Fruit fly (Drosophila melanogaster) whole organism, embryonic: ENCODE results near the gene CG31898.

Experiments used
- Atf6 ChIP-seq: fragments of 200-800 bp; sonication (Bioruptor generic); IDR thresholded peaks from 2 replicates; pipeline ENCODE4 v1.3.6; 2022; ENCODE audit warnings: missing biosample characterization, missing genetic modification characterization
- Bgb ChIP-seq: fragments of 200-800 bp; sonication (Bioruptor generic); IDR thresholded peaks from 2 replicates; pipeline ENCODE4 v1.3.6; 2022; ENCODE audit warnings: missing biosample characterization, missing genetic modification characterization; ENCODE audit not compliant: partially characterized antibody
- CG11723 ChIP-seq: fragments of 200-800 bp; sonication (Bioruptor generic); optimal IDR thresholded peaks from 2 replicates; lab custom pipeline; 2017; ENCODE audit warnings: missing biosample characterization, mild to moderate bottlenecking, missing genetic modification characterization
- CG12391 ChIP-seq: fragments of 200-800 bp; sonication (Bioruptor generic); optimal IDR thresholded peaks from 3 replicates; lab custom pipeline; 2018; ENCODE audit warnings: missing biosample characterization, mild to moderate bottlenecking, missing genetic modification characterization, moderate library complexity
- CG12744 ChIP-seq: fragments of 200-800 bp; sonication (Bioruptor generic); optimal IDR thresholded peaks from 2 replicates; lab custom pipeline; 2016; ENCODE audit warnings: missing biosample characterization, missing genetic modification characterization
- CG13123 ChIP-seq: fragments of 200-800 bp; sonication (Bioruptor generic); optimal IDR thresholded peaks from 2 replicates; lab custom pipeline; 2016; ENCODE audit warnings: missing biosample characterization, missing genetic modification characterization
- CG14860 ChIP-seq: fragments of 200-800 bp; sonication (Bioruptor generic); IDR thresholded peaks from 3 replicates; pipeline ENCODE4 v1.3.6; 2022; ENCODE audit warnings: missing biosample characterization, missing genetic modification characterization; ENCODE audit not compliant: partially characterized antibody
- CG15601 ChIP-seq: fragments of 200-800 bp; sonication (Bioruptor generic); optimal IDR thresholded peaks from 3 replicates; lab custom pipeline; 2019; ENCODE audit warnings: missing biosample characterization, mild to moderate bottlenecking, missing genetic modification characterization, moderate library complexity
- CG1603 ChIP-seq: fragments of 200-800 bp; sonication (Bioruptor generic); optimal IDR thresholded peaks from 2 replicates; lab custom pipeline; 2019; ENCODE audit warnings: missing biosample characterization, mild to moderate bottlenecking, missing genetic modification characterization, moderate library complexity
- CG16813 ChIP-seq: fragments of 200-800 bp; sonication (Bioruptor generic); IDR thresholded peaks from 3 replicates; pipeline ENCODE4 v1.3.6; 2022; ENCODE audit warnings: missing biosample characterization, missing genetic modification characterization; ENCODE audit not compliant: partially characterized antibody
- CG31224 ChIP-seq: fragments of 200-800 bp; sonication (Bioruptor generic); IDR thresholded peaks from 2 replicates; pipeline ENCODE4 v1.3.6; 2022; ENCODE audit warnings: missing biosample characterization, missing genetic modification characterization
- CG31365 ChIP-seq: fragments of 200-800 bp; sonication (Bioruptor generic); optimal IDR thresholded peaks from 2 replicates; lab custom pipeline; 2018; ENCODE audit warnings: missing biosample characterization, mild to moderate bottlenecking, missing genetic modification characterization
- CG31441 ChIP-seq: fragments of 200-800 bp; sonication (Bioruptor generic); IDR thresholded peaks from 2 replicates; pipeline ENCODE4 v1.3.6; 2022; ENCODE audit warnings: missing biosample characterization, missing genetic modification characterization
- CG33557 ChIP-seq: fragments of 200-800 bp; sonication (Bioruptor generic); optimal IDR thresholded peaks from 2 replicates; lab custom pipeline; 2019; ENCODE audit warnings: missing biosample characterization, mild to moderate bottlenecking, missing genetic modification characterization, moderate library complexity
- CG34422 ChIP-seq: fragments of 200-800 bp; sonication (Bioruptor generic); IDR thresholded peaks from 3 replicates; pipeline ENCODE4 v1.3.6; 2022; ENCODE audit warnings: missing biosample characterization, missing genetic modification characterization
- CG4854 ChIP-seq: fragments of 200-800 bp; sonication (Bioruptor generic); optimal IDR thresholded peaks from 2 replicates; lab custom pipeline; 2016; ENCODE audit warnings: missing biosample characterization, missing genetic modification characterization, inconsistent platforms
- CG6254 ChIP-seq: fragments of 200-800 bp; sonication (Bioruptor generic); optimal IDR thresholded peaks from 3 replicates; lab custom pipeline; 2017; ENCODE audit warnings: mild to moderate bottlenecking, missing biosample characterization, missing genetic modification reagents, missing genetic modification characterization
- CG7271 ChIP-seq: fragments of 200-800 bp; sonication (Bioruptor generic); optimal IDR thresholded peaks from 2 replicates; lab custom pipeline; 2018; ENCODE audit warnings: missing biosample characterization, mild to moderate bottlenecking, missing genetic modification characterization, moderate library complexity
- CG7839 ChIP-seq: fragments of 200-800 bp; sonication (Bioruptor generic); optimal IDR thresholded peaks from 3 replicates; lab custom pipeline; 2018; ENCODE audit warnings: missing biosample characterization, mild to moderate bottlenecking, missing genetic modification characterization, moderate library complexity
- CG9797 ChIP-seq: fragments of 200-800 bp; sonication (Bioruptor generic); optimal IDR thresholded peaks from 3 replicates; lab custom pipeline; 2018; ENCODE audit warnings: missing biosample characterization, mild to moderate bottlenecking, missing genetic modification characterization
- Dip2 ChIP-seq: fragments of 200-800 bp; sonication (Bioruptor generic); IDR thresholded peaks from 2 replicates; pipeline ENCODE4 v1.3.6; 2022; ENCODE audit warnings: missing biosample characterization, missing genetic modification characterization
- Doc3 ChIP-seq: fragments of 200-800 bp; sonication (Bioruptor generic); IDR thresholded peaks from 3 replicates; pipeline ENCODE4 v1.3.6; 2022; ENCODE audit warnings: missing biosample characterization, missing genetic modification characterization; ENCODE audit not compliant: partially characterized antibody
- Ets97D ChIP-seq: fragments of 200-800 bp; sonication (Bioruptor generic); optimal IDR thresholded peaks from 3 replicates; lab custom pipeline; 2016; ENCODE audit warnings: missing biosample characterization, missing genetic modification characterization
- Gug ChIP-seq: fragments of 200-800 bp; sonication (Bioruptor generic); IDR thresholded peaks from 4 replicates; pipeline ENCODE4 v1.3.6; 2022; ENCODE audit warnings: missing biosample characterization, missing genetic modification characterization
- Hr51 ChIP-seq, 2 experiments: fragments of 200-800 bp; sonication (Bioruptor generic); optimal IDR thresholded peaks; 2 replicates in 1 of 2; 3 replicates in 1 of 2; lab custom pipeline; 2016 to 2018; ENCODE audit warnings: missing biosample characterization in 2 of 2, missing genetic modification characterization in 2 of 2, mild to moderate bottlenecking in 1 of 2, moderate library complexity in 1 of 2
- Hsf ChIP-seq: fragments of 200-800 bp; sonication (Bioruptor generic); optimal IDR thresholded peaks from 3 replicates; lab custom pipeline; 2016; ENCODE audit warnings: missing biosample characterization, missing genetic modification characterization
- Lhr ChIP-seq: fragments of 200-800 bp; sonication (Bioruptor generic); optimal IDR thresholded peaks from 3 replicates; lab custom pipeline; 2017; ENCODE audit warnings: mild to moderate bottlenecking, missing biosample characterization, missing genetic modification reagents, missing genetic modification characterization
- Optix ChIP-seq: fragments of 200-800 bp; sonication (Bioruptor generic); IDR thresholded peaks from 3 replicates; pipeline ENCODE4 v1.3.6; 2022; ENCODE audit warnings: missing biosample characterization, missing genetic modification characterization
- Sry-δ ChIP-seq: fragments of 200-800 bp; sonication (Bioruptor generic); optimal IDR thresholded peaks from 2 replicates; lab custom pipeline; 2016; ENCODE audit warnings: missing biosample characterization, missing genetic modification characterization
- Vsx1 ChIP-seq: fragments of 200-800 bp; sonication (Bioruptor generic); optimal IDR thresholded peaks from 2 replicates; lab custom pipeline; 2017; ENCODE audit warnings: missing biosample characterization, mild to moderate bottlenecking, missing genetic modification characterization, missing genetic modification reagents
- YL-1 ChIP-seq: fragments of 200-800 bp; sonication (Bioruptor generic); optimal IDR thresholded peaks from 3 replicates; lab custom pipeline; 2017; ENCODE audit warnings: missing biosample characterization, mild to moderate bottlenecking, missing genetic modification characterization
- cg ChIP-seq: fragments of 200-800 bp; sonication (Bioruptor generic); optimal IDR thresholded peaks from 3 replicates; lab custom pipeline; 2019; ENCODE audit warnings: missing biosample characterization, mild to moderate bottlenecking, missing genetic modification characterization, moderate library complexity
- dm ChIP-seq: fragments of 200-800 bp; sonication (Bioruptor generic); optimal IDR thresholded peaks from 3 replicates; lab custom pipeline; 2016; ENCODE audit warnings: missing biosample characterization, missing genetic modification characterization
- gcm ChIP-seq: fragments of 200-800 bp; sonication (Bioruptor generic); optimal IDR thresholded peaks from 2 replicates; lab custom pipeline; 2019; ENCODE audit warnings: missing biosample characterization, mild to moderate bottlenecking, missing genetic modification characterization, moderate library complexity
- gem ChIP-seq: fragments of 200-800 bp; sonication (Bioruptor generic); optimal IDR thresholded peaks from 2 replicates; lab custom pipeline; 2019; ENCODE audit warnings: missing biosample characterization, mild to moderate bottlenecking, missing genetic modification characterization, moderate library complexity
- gt ChIP-seq: fragments of 200-800 bp; sonication (Bioruptor generic); IDR thresholded peaks from 2 replicates; pipeline ENCODE4 v1.3.6; 2022; ENCODE audit warnings: missing biosample characterization, missing genetic modification characterization
- hb ChIP-seq: fragments of 200-800 bp; sonication (Bioruptor generic); IDR thresholded peaks from 3 replicates; pipeline ENCODE4 v1.3.6; 2022; ENCODE audit warnings: missing biosample characterization, missing genetic modification characterization; ENCODE audit not compliant: partially characterized antibody
- kay ChIP-seq: fragments of 200-800 bp; sonication (Bioruptor generic); optimal IDR thresholded peaks from 2 replicates; lab custom pipeline; 2016; ENCODE audit warnings: missing biosample characterization, missing genetic modification characterization
- kni ChIP-seq: fragments of 200-800 bp; sonication (Bioruptor generic); optimal IDR thresholded peaks from 3 replicates; lab custom pipeline; 2017; ENCODE audit warnings: mild to moderate bottlenecking, missing biosample characterization, missing genetic modification reagents, missing genetic modification characterization
- nom ChIP-seq: fragments of 200-800 bp; sonication (Bioruptor generic); optimal IDR thresholded peaks from 2 replicates; lab custom pipeline; 2017; ENCODE audit warnings: missing biosample characterization, missing genetic modification characterization, mild to moderate bottlenecking, moderate library complexity, missing genetic modification reagents
- pho ChIP-seq: fragments of 200-800 bp; sonication (Bioruptor generic); optimal IDR thresholded peaks from 2 replicates; lab custom pipeline; 2016; ENCODE audit warnings: missing biosample characterization, missing genetic modification characterization
- row ChIP-seq: fragments of 200-800 bp; sonication (Bioruptor generic); IDR thresholded peaks from 3 replicates; pipeline ENCODE4 v1.3.6; 2022; ENCODE audit warnings: missing biosample characterization, missing genetic modification characterization
- run ChIP-seq: fragments of 200-800 bp; sonication (Bioruptor generic); optimal IDR thresholded peaks from 3 replicates; lab custom pipeline; 2018; ENCODE audit warnings: missing biosample characterization, mild to moderate bottlenecking, missing genetic modification characterization
- salm ChIP-seq: fragments of 200-800 bp; sonication (Bioruptor generic); optimal IDR thresholded peaks from 2 replicates; lab custom pipeline; 2018; ENCODE audit warnings: missing biosample characterization, mild to moderate bottlenecking, missing genetic modification characterization
- scrt ChIP-seq: fragments of 200-800 bp; sonication (Bioruptor generic); optimal IDR thresholded peaks from 2 replicates; lab custom pipeline; 2018; ENCODE audit warnings: missing biosample characterization, mild to moderate bottlenecking, missing genetic modification characterization, moderate library complexity
- stc ChIP-seq: fragments of 200-800 bp; sonication (Bioruptor generic); IDR thresholded peaks from 2 replicates; pipeline ENCODE4 v1.3.6; 2022; ENCODE audit warnings: missing biosample characterization, missing genetic modification characterization
- sug ChIP-seq: fragments of 200-800 bp; optimal IDR thresholded peaks from 2 replicates; lab custom pipeline; 2019; ENCODE audit warnings: missing biosample characterization, mild to moderate bottlenecking, missing genetic modification characterization, moderate library complexity

CG31898 gene

DNA sequence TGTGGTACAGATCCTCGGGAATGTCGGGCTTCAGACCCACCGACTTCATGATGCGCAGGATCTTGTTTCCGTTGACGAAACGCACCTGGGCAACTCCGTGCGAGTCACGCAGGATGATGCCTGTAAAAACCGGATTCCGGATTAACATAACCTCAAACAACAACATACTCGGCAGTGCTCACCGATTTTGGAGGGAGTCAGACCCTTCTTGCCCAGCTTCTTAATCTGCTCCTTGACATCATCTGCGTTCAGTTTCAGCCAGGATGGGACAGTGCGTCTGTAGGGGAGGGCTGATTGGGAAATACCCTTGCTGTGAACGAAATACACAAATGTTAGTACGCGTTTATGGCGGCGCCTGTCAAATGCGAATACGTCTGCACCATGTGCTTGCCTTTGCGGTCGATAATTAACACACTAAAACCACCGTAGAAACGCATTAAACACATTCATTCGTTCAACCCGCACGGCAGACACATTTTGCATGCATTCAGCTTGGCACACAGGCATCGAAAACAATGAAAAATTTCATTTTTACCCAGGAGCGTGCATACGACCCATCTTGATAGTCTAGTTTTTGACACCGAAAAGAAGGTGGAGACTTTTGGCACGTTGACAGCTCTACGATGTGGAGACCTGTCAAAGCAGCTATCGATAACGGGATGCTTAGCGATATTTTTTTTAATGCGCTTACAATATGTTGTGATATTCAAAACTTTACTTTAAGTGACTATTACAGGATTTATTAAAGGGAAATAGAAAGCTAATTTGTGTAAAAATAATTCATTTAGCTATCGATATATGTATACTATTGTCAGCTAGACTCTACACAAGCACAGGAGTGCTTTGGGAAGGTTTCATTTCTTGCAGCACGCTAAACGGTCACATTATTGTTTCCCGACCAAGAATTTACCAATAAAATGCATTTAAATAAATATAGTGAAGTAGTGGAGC lies 35.9 kb upstream of the CG31898 start, which contains the start of the genes RpS13 and CSN8 (continued):
- TF ChIP-seq Doc3 (GFP tag; lab: Robert Waterston, UW) (peak; percentile 93), cg (GFP tag; lab: Kevin White, UChicago) (peak; percentile 16), hb (peak; percentile 94), CG14860 (GFP tag; lab: Robert Waterston, UW) (peak; percentile 92), Vsx1 (peak; percentile 46), Optix (GFP tag; lab: Robert Waterston, UW) (no peak), Hsf (GFP tag; lab: Kevin White, UChicago) (peak; percentile 39), salm (tag; lab: Kevin White, UChicago) (peak; percentile 4), gt (GFP tag; lab: Robert Waterston, UW) (no peak), run (tag; lab: Kevin White, UChicago) (no peak), Sry-δ (GFP tag; lab: Kevin White, UChicago) (peak; percentile 88), Dip2 (GFP tag; lab: Robert Waterston, UW) (no peak), CG34422 (GFP tag; lab: Robert Waterston, UW) (peak; percentile 62; the same call in 1 of the 3 replicates), kay (no peak), row (peak; percentile 49), kni (GFP tag; lab: Kevin White, UChicago) (peak; percentile 66), Bgb (peak; percentile 90), CG31224 (GFP tag; lab: Robert Waterston, UW) (no peak), scrt (GFP tag; lab: Kevin White, UChicago) (peak; percentile 10), Atf6 (GFP tag; lab: Robert Waterston, UW) (peak; percentile 45; the same call in 1 of the 2 replicates), Gug (GFP tag; lab: Robert Waterston, UW) (no peak), gem (tag; lab: Kevin White, UChicago) (peak; percentile 29), Lhr (peak; percentile 57), CG6254 (GFP tag; lab: Kevin White, UChicago) (no peak), CG12744 (no peak), CG7271 (peak; percentile 17), YL-1 (peak; percentile 92), CG7839 (tag; lab: Kevin White, UChicago) (peak; percentile 10), CG1603 (tag; lab: Kevin White, UChicago) (peak; percentile 62), CG15601 (tag; lab: Kevin White, UChicago) (peak; percentile 31), gcm (peak; percentile 3), Hr51 (GFP tag; optimal IDR thresholded peaks at IDR 0.05; lab: Kevin White, UChicago) (peak in 1 of 2 experiments; percentile 6), pho (peak; percentile 29), CG9797 (GFP tag; lab: Kevin White, UChicago) (peak; percentile 67), CG11723 (GFP tag; lab: Kevin White, UChicago) (no peak), nom (GFP tag; lab: Kevin White, UChicago) (peak; percentile 32), CG31441 (GFP tag; lab: Robert Waterston, UW) (peak; percentile 54; the same call in 1 of the 2 replicates), CG33557 (no peak), stc (GFP tag; lab: Robert Waterston, UW) (no peak), CG12391 (tag; lab: Kevin White, UChicago) (peak; percentile 41), sug (tag; lab: Kevin White, UChicago) (peak; percentile 55), CG4854 (GFP tag; lab: Kevin White, UChicago) (no peak), dm (peak; percentile 92), CG16813 (GFP tag; lab: Robert Waterston, UW) (peak; percentile 95), Ets97D (GFP tag; lab: Kevin White, UChicago) (peak; percentile 95), CG31365 (tag; lab: Kevin White, UChicago) (peak; percentile 23), CG13123 (GFP tag; lab: Kevin White, UChicago) (no peak)
